Fruit fly (Drosophila melanogaster): ENCODE data around the gene cmb.

The cmb gene

dm6 chr3L:13424068-13424467 is 18.3 kb upstream of the cmb start, which contains the start of gene CG33263:
CG33263 (minus strand) TSS chr3L:13424168.
- TF ChIP-seq CG9948 (tag; optimal IDR thresholded peaks at IDR 0.05) = no peak

DNA sequence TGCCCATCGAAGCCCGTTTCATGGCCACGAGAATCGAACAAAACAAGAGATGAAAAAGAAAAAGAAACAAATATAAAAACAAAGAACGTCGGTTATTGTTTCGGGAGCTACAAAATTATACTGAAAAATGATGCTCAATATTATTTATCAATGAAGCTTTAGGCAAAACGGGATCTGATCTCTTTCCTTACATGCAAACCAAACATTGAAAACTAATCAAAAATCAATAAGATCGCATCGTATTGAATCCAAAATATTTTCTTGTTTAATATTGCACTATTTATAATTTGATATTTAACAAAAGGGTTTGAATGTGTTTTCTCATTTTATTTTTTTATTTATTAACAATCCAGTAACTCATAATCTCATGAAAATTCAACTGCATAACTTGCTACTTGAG is 16.8 kb upstream of the cmb start, which contains the start of gene CG14106:
CG14106 (minus strand) TSS at position 101 of the 400 bp plus-strand sequence.
- TF ChIP-seq gl (tag; optimal IDR thresholded peaks at IDR 0.05) = no peak
- no peak for TF ChIP-seq CG10348 (GFP tag; IDR thresholded peaks at IDR 0.05)
- TF ChIP-seq CG8301 (tag; optimal IDR thresholded peaks at IDR 0.05) = no peak
- no peak for TF ChIP-seq CG9948 (tag; optimal IDR thresholded peaks at IDR 0.05)
- TF ChIP-seq D1 (tag; optimal IDR thresholded peaks at IDR 0.05) = no peak
- no peak for TF ChIP-seq Pif1A (GFP tag; optimal IDR thresholded peaks at IDR 0.05)

dm6 chr3L:13426573-13426972 is 15.8 kb upstream of the cmb start, which contains the start of gene CG14105:
CG14105 (minus strand) TSS chr3L:13426673.
- TF ChIP-seq Pif1B (GFP tag; optimal IDR thresholded peaks at IDR 0.05) (no peak), D1 (tag; optimal IDR thresholded peaks at IDR 0.05) (no peak), CG13204 (GFP tag; optimal IDR thresholded peaks at IDR 0.05) (no peak), CG8159 (tag; optimal IDR thresholded peaks at IDR 0.05) (no peak), CG10348 (GFP tag; IDR thresholded peaks at IDR 0.05) (no peak), Snoo (tag; optimal IDR thresholded peaks at IDR 0.05) (no peak), Pif1A (GFP tag; optimal IDR thresholded peaks at IDR 0.05) (no peak), CG8301 (tag; optimal IDR thresholded peaks at IDR 0.05) (no peak), fd96Ca (GFP tag; IDR thresholded peaks at IDR 0.05) (no peak), EcR (GFP tag; optimal IDR thresholded peaks at IDR 0.05) (no peak), CG34367 (tag; optimal IDR thresholded peaks at IDR 0.05) (no peak), CG4496 (GFP tag; IDR thresholded peaks at IDR 0.05) (no peak), CG9948 (tag; optimal IDR thresholded peaks at IDR 0.05) (no peak), CG32121 (GFP tag; IDR thresholded peaks at IDR 0.05) (no peak), CG17806 (tag; optimal IDR thresholded peaks at IDR 0.05) (no peak)

- no peak for TF ChIP-seq CG32121 (GFP tag; IDR thresholded peaks at IDR 0.05)
- TF ChIP-seq CG10348 (GFP tag; IDR thresholded peaks at IDR 0.05) = no peak
- no peak for TF ChIP-seq Pif1A (GFP tag; optimal IDR thresholded peaks at IDR 0.05)
- TF ChIP-seq rn (GFP tag; IDR thresholded peaks at IDR 0.05) = no peak
- TF ChIP-seq Ets98B (GFP tag; IDR thresholded peaks at IDR 0.05) = no peak
- no peak for TF ChIP-seq CG12605 (GFP tag; IDR thresholded peaks at IDR 0.05)
- no peak for TF ChIP-seq CG34367 (tag; optimal IDR thresholded peaks at IDR 0.05)
- no peak for TF ChIP-seq Snoo (tag; optimal IDR thresholded peaks at IDR 0.05)
- TF ChIP-seq CG8301 (tag; optimal IDR thresholded peaks at IDR 0.05) = no peak
- no peak for TF ChIP-seq CG9948 (tag; optimal IDR thresholded peaks at IDR 0.05)
- no peak for TF ChIP-seq EcR (GFP tag; optimal IDR thresholded peaks at IDR 0.05)
- no peak for TF ChIP-seq CG15710 (tag; optimal IDR thresholded peaks at IDR 0.05)
- TF ChIP-seq gl (tag; optimal IDR thresholded peaks at IDR 0.05) = no peak
- no peak for TF ChIP-seq CG13204 (GFP tag; optimal IDR thresholded peaks at IDR 0.05)
- no peak for TF ChIP-seq CG8159 (tag; optimal IDR thresholded peaks at IDR 0.05)
- no peak for TF ChIP-seq CG4496 (GFP tag; IDR thresholded peaks at IDR 0.05)
- no peak for TF ChIP-seq CG17806 (tag; optimal IDR thresholded peaks at IDR 0.05)
- TF ChIP-seq Pif1B (GFP tag; optimal IDR thresholded peaks at IDR 0.05) = no peak
- TF ChIP-seq D1 (tag; optimal IDR thresholded peaks at IDR 0.05) = no peak
- TF ChIP-seq CG14655 (GFP tag; optimal IDR thresholded peaks at IDR 0.05) = no peak
Measured at dm6 chr3L:13430171-13430570, 12.2 kb upstream of the cmb start.

DNA sequence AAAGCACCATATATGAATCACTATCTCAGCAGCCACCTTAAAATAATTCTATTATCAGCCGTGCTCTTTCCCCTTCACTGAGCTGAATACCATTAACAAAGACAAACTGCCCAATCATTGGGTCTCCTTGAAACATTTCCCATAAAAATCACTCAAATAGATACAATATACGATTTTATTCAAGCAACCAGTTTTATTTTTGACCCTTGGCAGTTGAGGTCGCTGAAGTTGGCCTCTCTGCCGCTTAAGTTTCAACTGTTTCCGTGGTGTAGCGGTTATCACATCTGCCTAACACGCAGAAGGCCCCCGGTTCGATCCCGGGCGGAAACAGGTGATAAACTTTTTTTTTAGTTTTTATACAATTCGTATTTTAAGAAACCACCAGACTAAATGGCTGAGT is 9.6 kb upstream of the cmb start:
- TF ChIP-seq Snoo (tag; optimal IDR thresholded peaks at IDR 0.05) (no peak), Ets98B (GFP tag; IDR thresholded peaks at IDR 0.05) (no peak), CG17806 (tag; optimal IDR thresholded peaks at IDR 0.05) (no peak), Pif1B (GFP tag; optimal IDR thresholded peaks at IDR 0.05) (no peak), CG8159 (tag; optimal IDR thresholded peaks at IDR 0.05) (no peak), CG13204 (GFP tag; optimal IDR thresholded peaks at IDR 0.05) (no peak), D1 (tag; optimal IDR thresholded peaks at IDR 0.05) (no peak), CG12605 (GFP tag; IDR thresholded peaks at IDR 0.05) (no peak), CG4496 (GFP tag; IDR thresholded peaks at IDR 0.05) (no peak), gl (tag; optimal IDR thresholded peaks at IDR 0.05) (no peak), CG8301 (tag; optimal IDR thresholded peaks at IDR 0.05) (no peak), Pif1A (GFP tag; optimal IDR thresholded peaks at IDR 0.05) (no peak)

DNA sequence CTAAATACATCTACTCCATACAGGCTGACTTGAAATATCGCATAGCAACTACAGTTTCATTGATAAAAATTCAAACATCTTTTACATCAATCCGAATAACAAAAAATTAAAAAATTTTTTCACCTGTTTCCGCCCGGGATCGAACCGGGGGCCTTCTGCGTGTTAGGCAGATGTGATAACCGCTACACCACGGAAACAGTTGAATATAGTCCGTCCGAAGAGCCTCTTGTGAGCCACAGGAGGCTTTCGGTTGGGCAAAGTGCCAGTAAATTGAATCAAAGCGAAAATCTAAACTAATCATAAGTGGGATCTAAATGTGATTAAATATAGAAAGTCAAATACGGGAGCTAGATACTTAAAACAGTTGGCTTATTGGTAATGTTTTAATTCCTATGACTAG is 8.9 kb upstream of the cmb start:
- TF ChIP-seq CG9948 (tag; optimal IDR thresholded peaks at IDR 0.05) = no peak
- TF ChIP-seq Pif1A (GFP tag; optimal IDR thresholded peaks at IDR 0.05) = no peak
- no peak for TF ChIP-seq EcR (GFP tag; optimal IDR thresholded peaks at IDR 0.05)
- no peak for TF ChIP-seq CG14655 (GFP tag; optimal IDR thresholded peaks at IDR 0.05)
- TF ChIP-seq CG8301 (tag; optimal IDR thresholded peaks at IDR 0.05) = no peak
- no peak for TF ChIP-seq Ets98B (GFP tag; IDR thresholded peaks at IDR 0.05)

DNA sequence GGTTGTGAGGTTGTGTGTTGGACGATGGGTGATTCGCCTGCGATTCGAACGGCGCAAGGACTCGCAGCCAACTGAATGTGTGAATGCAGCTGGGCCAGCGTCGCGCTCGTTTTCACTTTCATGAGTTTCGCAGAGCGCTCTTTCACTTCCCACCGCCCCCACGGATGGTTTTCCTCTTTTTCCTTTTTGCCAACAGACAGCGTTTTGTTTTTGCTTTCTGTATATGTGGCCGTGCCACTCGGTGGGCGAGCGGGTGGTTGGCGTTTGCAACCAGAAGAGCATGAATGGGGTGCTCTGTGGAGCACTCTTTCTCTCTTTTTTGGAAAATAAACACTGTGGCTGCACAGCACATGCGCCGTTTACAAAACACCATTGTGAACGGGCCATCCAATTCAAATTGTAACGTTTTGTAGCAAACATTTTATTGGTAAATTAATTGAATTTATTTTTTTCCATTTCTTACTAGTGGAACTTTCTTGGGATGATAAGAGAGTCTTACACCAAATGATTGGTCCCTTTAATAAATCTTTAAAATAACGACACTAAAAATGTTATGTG is 7.1 kb upstream of the cmb start, which contains the start of gene CG10713:
CG10713 (minus strand) TSS at position 60 of the 558 bp plus-strand sequence.
- TF ChIP-seq fd96Ca (GFP tag; IDR thresholded peaks at IDR 0.05) = no peak; the same call in 1 of the 3 replicates
- peak; percentile 46; the same call in 1 of the 2 replicates for TF ChIP-seq rn (GFP tag; IDR thresholded peaks at IDR 0.05)
- TF ChIP-seq Pif1B (GFP tag; optimal IDR thresholded peaks at IDR 0.05) = peak; percentile 57
- no peak for TF ChIP-seq CG10348 (GFP tag; IDR thresholded peaks at IDR 0.05)
- peak; percentile 70 for TF ChIP-seq gl (tag; optimal IDR thresholded peaks at IDR 0.05)
- TF ChIP-seq CG13204 (GFP tag; optimal IDR thresholded peaks at IDR 0.05) = peak; percentile 67
- no peak for TF ChIP-seq CG17806 (tag; optimal IDR thresholded peaks at IDR 0.05)
- peak; percentile 4 for TF ChIP-seq Snoo (tag; optimal IDR thresholded peaks at IDR 0.05)
- TF ChIP-seq CG32121 (GFP tag; IDR thresholded peaks at IDR 0.05) = peak; percentile 77
- no peak for TF ChIP-seq CG15710 (tag; optimal IDR thresholded peaks at IDR 0.05)
- no peak for TF ChIP-seq D1 (tag; optimal IDR thresholded peaks at IDR 0.05)
- TF ChIP-seq CG34367 (tag; optimal IDR thresholded peaks at IDR 0.05) = peak; percentile 35
- peak; percentile 89 for TF ChIP-seq CG4496 (GFP tag; IDR thresholded peaks at IDR 0.05)
- no peak for TF ChIP-seq CG9948 (tag; optimal IDR thresholded peaks at IDR 0.05)
- TF ChIP-seq CG14655 (GFP tag; optimal IDR thresholded peaks at IDR 0.05) = peak; percentile 72
- peak; percentile 46 for TF ChIP-seq CG8159 (tag; optimal IDR thresholded peaks at IDR 0.05)
- TF ChIP-seq CG12605 (GFP tag; IDR thresholded peaks at IDR 0.05) = peak; percentile 84
- peak; percentile 64 for TF ChIP-seq Pif1A (GFP tag; optimal IDR thresholded peaks at IDR 0.05)
- TF ChIP-seq EcR (GFP tag; optimal IDR thresholded peaks at IDR 0.05) = no peak
- peak; percentile 77 for TF ChIP-seq Ets98B (GFP tag; IDR thresholded peaks at IDR 0.05)
- peak; percentile 68 for TF ChIP-seq CG8301 (tag; optimal IDR thresholded peaks at IDR 0.05)

Data from whole organism, pupa.